Fruit fly (Drosophila melanogaster): ENCODE results near the gene CkIIalpha-i1.

DNA sequence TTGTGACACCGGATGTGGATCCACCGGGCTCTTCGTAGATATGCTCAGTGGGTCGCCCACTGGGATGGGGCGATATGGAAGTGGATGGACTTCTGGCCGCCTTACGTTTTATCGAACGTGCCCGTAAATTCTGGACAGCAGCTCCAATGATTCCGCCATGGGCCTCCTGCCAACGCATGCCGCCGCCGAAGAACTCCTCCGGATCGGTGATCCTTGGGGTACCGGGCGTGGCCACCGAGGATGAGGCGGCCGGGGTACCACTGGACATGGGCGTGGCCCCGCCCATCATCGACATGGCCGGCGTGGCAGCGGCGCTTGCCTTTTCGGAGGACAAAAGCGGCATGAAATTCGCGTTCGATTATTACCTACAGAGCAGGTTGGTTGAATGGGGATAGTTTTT is 39.3 kb downstream of the CkIIalpha-i1 start:
- TF ChIP-seq Mes4 (GFP tag; optimal IDR thresholded peaks at IDR 0.05): no peak
- TF ChIP-seq CG11723 (GFP tag; optimal IDR thresholded peaks at IDR 0.05): no peak
- TF ChIP-seq ind (GFP tag; optimal IDR thresholded peaks at IDR 0.05): no peak
- no peak for TF ChIP-seq CG18764 (GFP tag; optimal IDR thresholded peaks at IDR 0.05)
- TF ChIP-seq h (optimal IDR thresholded peaks at IDR 0.05): no peak
- no peak for TF ChIP-seq z (GFP tag; IDR thresholded peaks at IDR 0.05)
- TF ChIP-seq CG5953 (GFP tag; IDR thresholded peaks at IDR 0.05): no peak
- no peak for TF ChIP-seq CG11456 (GFP tag; IDR thresholded peaks at IDR 0.05)
- no peak for TF ChIP-seq CG9215 (GFP tag; IDR thresholded peaks at IDR 0.05)
- no peak for TF ChIP-seq Meics (GFP tag; optimal IDR thresholded peaks at IDR 0.05)
- no peak for TF ChIP-seq CG3407 (GFP tag; optimal IDR thresholded peaks at IDR 0.05)
- TF ChIP-seq CG4730 (GFP tag; IDR thresholded peaks at IDR 0.05): no peak
- no peak for TF ChIP-seq CG10565 (GFP tag; optimal IDR thresholded peaks at IDR 0.05)
